Fruit fly (Drosophila melanogaster) whole organism, embryonic: ENCODE measurements around the gene Sulf1.

Source experiments
- Ada2b ChIP-seq: fragments of 200-800 bp; sonication (Bioruptor generic); IDR thresholded peaks from 2 replicates; pipeline ENCODE4 v1.3.6; 2022; ENCODE audit warnings: missing biosample characterization, missing genetic modification characterization
- Atf-2 ChIP-seq: fragments of 200-800 bp; sonication (Bioruptor generic); optimal IDR thresholded peaks from 2 replicates; lab custom pipeline; 2016; ENCODE audit warnings: missing biosample characterization, missing genetic modification characterization
- Bteb2 ChIP-seq: fragments of 200-800 bp; sonication (Bioruptor generic); optimal IDR thresholded peaks from 2 replicates; lab custom pipeline; 2016; ENCODE audit warnings: missing biosample characterization, missing genetic modification characterization
- CG12071 ChIP-seq: fragments of 200-800 bp; sonication (Bioruptor generic); optimal IDR thresholded peaks from 3 replicates; lab custom pipeline; 2018; ENCODE audit warnings: missing biosample characterization, mild to moderate bottlenecking, missing genetic modification characterization
- CG12659 ChIP-seq: fragments of 200-800 bp; sonication (Bioruptor generic); optimal IDR thresholded peaks from 3 replicates; lab custom pipeline; 2017; ENCODE audit warnings: mild to moderate bottlenecking, missing biosample characterization, missing genetic modification reagents, missing genetic modification characterization
- CG12744 ChIP-seq: fragments of 200-800 bp; sonication (Bioruptor generic); optimal IDR thresholded peaks from 2 replicates; lab custom pipeline; 2016; ENCODE audit warnings: missing biosample characterization, missing genetic modification characterization
- CG1529 ChIP-seq: fragments of 200-800 bp; sonication (Bioruptor generic); optimal IDR thresholded peaks from 3 replicates; lab custom pipeline; 2018; ENCODE audit warnings: missing biosample characterization, missing genetic modification characterization
- CG17912 ChIP-seq: fragments of 200-800 bp; sonication (Bioruptor generic); optimal IDR thresholded peaks from 2 replicates; lab custom pipeline; 2018; ENCODE audit warnings: missing biosample characterization, mild to moderate bottlenecking, missing genetic modification characterization
- CG18764 ChIP-seq: fragments of 200-800 bp; sonication (Bioruptor generic); optimal IDR thresholded peaks from 3 replicates; lab custom pipeline; 2016; ENCODE audit warnings: missing biosample characterization, missing genetic modification characterization
- CG2199 ChIP-seq: fragments of 200-800 bp; sonication (Bioruptor generic); IDR thresholded peaks from 3 replicates; pipeline ENCODE4 v1.3.6; 2022; ENCODE audit warnings: missing biosample characterization, missing genetic modification characterization
- CG2712 ChIP-seq: fragments of 200-800 bp; optimal IDR thresholded peaks from 3 replicates; lab custom pipeline; 2019; ENCODE audit warnings: missing biosample characterization, mild to moderate bottlenecking, missing genetic modification characterization, moderate library complexity
- CG31388 ChIP-seq: fragments of 200-800 bp; sonication (Bioruptor generic); optimal IDR thresholded peaks from 2 replicates; lab custom pipeline; 2016; ENCODE audit warnings: missing biosample characterization, missing genetic modification characterization
- CG31441 ChIP-seq: fragments of 200-800 bp; sonication (Bioruptor generic); IDR thresholded peaks from 2 replicates; pipeline ENCODE4 v1.3.6; 2022; ENCODE audit warnings: missing biosample characterization, missing genetic modification characterization
- CG3163 ChIP-seq: fragments of 200-800 bp; sonication (Bioruptor generic); optimal IDR thresholded peaks from 3 replicates; lab custom pipeline; 2016; ENCODE audit warnings: missing biosample characterization, missing genetic modification characterization
- CG33213 ChIP-seq: fragments of 200-800 bp; sonication (Bioruptor generic); optimal IDR thresholded peaks from 3 replicates; lab custom pipeline; 2016; ENCODE audit warnings: missing biosample characterization, missing genetic modification characterization
- CG3407 ChIP-seq: fragments of 200-800 bp; sonication (Bioruptor generic); optimal IDR thresholded peaks from 2 replicates; lab custom pipeline; 2018; ENCODE audit warnings: missing biosample characterization, mild to moderate bottlenecking, missing genetic modification characterization
- CG3726 ChIP-seq: fragments of 200-800 bp; sonication (Bioruptor generic); IDR thresholded peaks from 3 replicates; pipeline ENCODE4, ENCODE4 v1.3.6; 2022; ENCODE audit warnings: missing biosample characterization, missing genetic modification characterization
- CG3847 ChIP-seq: fragments of 200-800 bp; sonication (Bioruptor generic); IDR thresholded peaks from 2 replicates; pipeline ENCODE4 v1.3.6; 2022; ENCODE audit warnings: missing biosample characterization, missing genetic modification characterization
- CG4328 ChIP-seq: fragments of 200-800 bp; sonication (Bioruptor generic); optimal IDR thresholded peaks from 3 replicates; lab custom pipeline; 2017; ENCODE audit warnings: missing biosample characterization, missing genetic modification reagents, missing genetic modification characterization
- CG7372 ChIP-seq: fragments of 200-800 bp; sonication (Bioruptor generic); IDR thresholded peaks from 2 replicates; pipeline ENCODE4 v1.3.6; 2022; ENCODE audit warnings: missing biosample characterization, missing genetic modification characterization
- CG7928 ChIP-seq: fragments of 200-800 bp; sonication (Bioruptor generic); optimal IDR thresholded peaks from 2 replicates; lab custom pipeline; 2017; ENCODE audit warnings: missing biosample characterization, mild to moderate bottlenecking, missing genetic modification characterization
- CG8281 ChIP-seq: fragments of 200-800 bp; sonication (Bioruptor generic); optimal IDR thresholded peaks from 2 replicates; lab custom pipeline; 2018; ENCODE audit warnings: missing biosample characterization, mild to moderate bottlenecking, missing genetic modification characterization, moderate library complexity
- CG8359 ChIP-seq: fragments of 200-800 bp; sonication (Bioruptor generic); optimal IDR thresholded peaks from 2 replicates; lab custom pipeline; 2017; ENCODE audit warnings: missing biosample characterization, mild to moderate bottlenecking, missing genetic modification characterization, borderline replicate concordance
- CTCF ChIP-seq: fragments of 200-800 bp; sonication (Bioruptor generic); optimal IDR thresholded peaks from 2 replicates; lab custom pipeline; 2017; ENCODE audit warnings: missing biosample characterization, mild to moderate bottlenecking, missing genetic modification characterization, moderate library complexity
- Dad ChIP-seq: fragments of 200-800 bp; sonication (Bioruptor generic); optimal IDR thresholded peaks from 3 replicates; lab custom pipeline; 2016; ENCODE audit warnings: missing biosample characterization, missing genetic modification characterization
- Dip3 ChIP-seq: fragments of 200-800 bp; sonication (Bioruptor generic); optimal IDR thresholded peaks from 3 replicates; lab custom pipeline; 2016; ENCODE audit warnings: missing biosample characterization, missing genetic modification characterization
- Dp ChIP-seq: fragments of 200-800 bp; sonication (Bioruptor generic); optimal IDR thresholded peaks from 2 replicates; lab custom pipeline; 2018; ENCODE audit warnings: missing biosample characterization, mild to moderate bottlenecking, missing genetic modification characterization, moderate library complexity
- Dref ChIP-seq: fragments of 200-800 bp; sonication (Bioruptor generic); IDR thresholded peaks from 2 replicates; pipeline ENCODE4 v1.3.6; 2022; ENCODE audit warnings: missing biosample characterization, missing genetic modification characterization
- Gug ChIP-seq: fragments of 200-800 bp; sonication (Bioruptor generic); IDR thresholded peaks from 4 replicates; pipeline ENCODE4 v1.3.6; 2022; ENCODE audit warnings: missing biosample characterization, missing genetic modification characterization
- HmgZ ChIP-seq: fragments of 200-800 bp; sonication (Bioruptor generic); optimal IDR thresholded peaks from 2 replicates; lab custom pipeline; 2018; ENCODE audit warnings: missing biosample characterization, mild to moderate bottlenecking, missing genetic modification characterization
- Hmr ChIP-seq: fragments of 200-800 bp; sonication (Bioruptor generic); optimal IDR thresholded peaks from 3 replicates; lab custom pipeline; 2017; ENCODE audit warnings: mild to moderate bottlenecking, missing biosample characterization, missing genetic modification reagents, missing genetic modification characterization
- Lhr ChIP-seq: fragments of 200-800 bp; sonication (Bioruptor generic); optimal IDR thresholded peaks from 3 replicates; lab custom pipeline; 2017; ENCODE audit warnings: mild to moderate bottlenecking, missing biosample characterization, missing genetic modification reagents, missing genetic modification characterization
- MBD-R2 ChIP-seq: fragments of 200-800 bp; sonication (Bioruptor generic); IDR thresholded peaks from 2 replicates; pipeline ENCODE4 v1.3.6; 2022; ENCODE audit warnings: missing biosample characterization, missing genetic modification characterization
- MESR4 ChIP-seq: fragments of 200-800 bp; sonication (Bioruptor generic); optimal IDR thresholded peaks from 2 replicates; lab custom pipeline; 2018; ENCODE audit warnings: missing biosample characterization, mild to moderate bottlenecking, missing genetic modification characterization, moderate library complexity
- Myb ChIP-seq: fragments of 200-800 bp; sonication (Bioruptor generic); optimal IDR thresholded peaks from 2 replicates; lab custom pipeline; 2016; ENCODE audit warnings: missing biosample characterization, missing genetic modification characterization
- NC2β ChIP-seq: fragments of 200-800 bp; sonication (Bioruptor generic); optimal IDR thresholded peaks from 2 replicates; lab custom pipeline; 2016; ENCODE audit warnings: missing biosample characterization, missing genetic modification characterization
- NK7.1 ChIP-seq: fragments of 200-800 bp; sonication (Bioruptor generic); optimal IDR thresholded peaks from 3 replicates; lab custom pipeline; 2016; ENCODE audit warnings: missing biosample characterization, missing genetic modification characterization
- Scr ChIP-seq: fragments of 200-800 bp; sonication (Bioruptor generic); IDR thresholded peaks from 2 replicates; pipeline ENCODE4 v1.3.6; 2022; ENCODE audit warnings: missing biosample characterization, missing genetic modification characterization; ENCODE audit not compliant: partially characterized antibody
- Sin3A ChIP-seq: fragments of >200 bp; optimal IDR thresholded peaks from 2 replicates; lab custom pipeline; 2018
- Sry-δ ChIP-seq: fragments of 200-800 bp; sonication (Bioruptor generic); optimal IDR thresholded peaks from 2 replicates; lab custom pipeline; 2016; ENCODE audit warnings: missing biosample characterization, missing genetic modification characterization
- Stat92E ChIP-seq, 3 experiments: fragments of >200 bp in 2 of 3; fragments of 200-800 bp in 1 of 3; sonication (Bioruptor generic) in 1 of 3; optimal IDR thresholded peaks; 2 replicates each; lab custom pipeline; 2017 to 2019; ENCODE audit warnings: missing biosample characterization in 3 of 3, missing genetic modification characterization in 3 of 3, mild to moderate bottlenecking in 1 of 3, moderate library complexity in 1 of 3
- Usf ChIP-seq: fragments of 200-800 bp; sonication (Bioruptor generic); optimal IDR thresholded peaks from 2 replicates; lab custom pipeline; 2017; ENCODE audit warnings: missing genotype, missing biosample characterization, missing genetic modification characterization
- Xrp1 ChIP-seq: fragments of 200-800 bp; sonication (Bioruptor generic); IDR thresholded peaks from 2 replicates; pipeline ENCODE4 v1.3.6; 2022; ENCODE audit warnings: missing biosample characterization, missing genetic modification characterization
- abd-A ChIP-seq: fragments of 200-800 bp; sonication (Bioruptor generic); optimal IDR thresholded peaks from 3 replicates; lab custom pipeline; 2019; ENCODE audit warnings: missing biosample characterization, mild to moderate bottlenecking, missing genetic modification characterization, moderate library complexity
- cato ChIP-seq: fragments of 200-800 bp; sonication (Bioruptor generic); optimal IDR thresholded peaks from 2 replicates; lab custom pipeline; 2016; ENCODE audit warnings: missing biosample characterization, missing genetic modification characterization, borderline replicate concordance
- crp ChIP-seq, 2 experiments: fragments of 200-800 bp; sonication (Bioruptor generic); optimal IDR thresholded peaks; 2 replicates in 1 of 2; 3 replicates in 1 of 2; lab custom pipeline; 2017; ENCODE audit warnings: missing biosample characterization in 2 of 2, missing genetic modification characterization in 2 of 2, mild to moderate bottlenecking in 1 of 2, moderate library complexity in 1 of 2
- gce ChIP-seq: fragments of 200-800 bp; sonication (Bioruptor generic); IDR thresholded peaks from 3 replicates; pipeline ENCODE4 v1.3.6; 2022; ENCODE audit warnings: missing biosample characterization, missing genetic modification characterization
- h ChIP-seq: fragments of >200 bp; optimal IDR thresholded peaks from 2 replicates; lab custom pipeline; 2017
- pan ChIP-seq, 4 experiments: fragments of >200 bp in 3 of 4; fragments of 200-800 bp in 1 of 4; sonication (Bioruptor generic) in 1 of 4; optimal IDR thresholded peaks in 3 of 4; IDR thresholded peaks in 1 of 4; 2 replicates each; pipeline versions ENCODE4 v1.3.6 to Lab custom; 2017 to 2022; ENCODE audit warnings: missing biosample characterization in 2 of 4, missing genetic modification characterization in 2 of 4, mixed read lengths in 1 of 4
- scrt ChIP-seq: fragments of 200-800 bp; sonication (Bioruptor generic); optimal IDR thresholded peaks from 2 replicates; lab custom pipeline; 2018; ENCODE audit warnings: missing biosample characterization, mild to moderate bottlenecking, missing genetic modification characterization, moderate library complexity
- sens ChIP-seq: fragments of 200-800 bp; sonication (Bioruptor generic); peaks from one replicate; lab custom pipeline; 2016; ENCODE audit warnings: missing biosample characterization, missing genetic modification characterization
- zf30C ChIP-seq: fragments of 200-800 bp; sonication (Bioruptor generic); optimal IDR thresholded peaks from 3 replicates; lab custom pipeline; 2018; ENCODE audit warnings: missing biosample characterization, mild to moderate bottlenecking, missing genetic modification characterization

The Sulf1 gene

DNA sequence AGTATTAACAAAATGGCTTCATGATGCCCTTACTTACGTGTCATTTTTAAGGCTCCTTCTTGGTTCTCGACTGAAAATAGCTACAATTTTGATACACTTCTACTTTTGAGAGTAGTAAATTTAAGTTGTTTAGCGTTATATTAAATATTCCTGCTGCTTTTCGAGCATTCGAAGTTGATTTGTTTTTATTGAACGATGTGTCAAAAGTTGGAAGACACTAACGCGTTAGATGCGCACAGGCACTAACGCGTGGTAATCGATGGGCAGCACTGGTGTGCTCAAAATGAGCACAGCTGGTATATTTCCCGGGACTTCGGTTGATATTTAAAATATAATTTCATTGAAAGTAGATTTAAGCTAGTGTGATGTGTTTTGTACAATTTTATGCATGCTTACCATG, 19.7 kb upstream of the Sulf1 start, which contains the start of gene CG17931 (continued):
- no peak for TF ChIP-seq CG7928 (GFP tag; lab: Kevin White, UChicago)
- peak; percentile 44 for TF ChIP-seq CG2712
- TF ChIP-seq Usf (GFP tag; lab: Kevin White, UChicago) = no peak
- TF ChIP-seq Sry-δ (GFP tag; lab: Kevin White, UChicago) = peak; percentile 49
- TF ChIP-seq CG4328 (GFP tag; lab: Kevin White, UChicago) = no peak
- TF ChIP-seq CG18764 = no peak
- TF ChIP-seq CG12744 (GFP tag; lab: Kevin White, UChicago) = no peak
- peak; percentile 88 for TF ChIP-seq Dp (GFP tag; lab: Kevin White, UChicago)
- TF ChIP-seq CG17912 = no peak
- TF ChIP-seq Scr (GFP tag; lab: Robert Waterston, UW) = no peak
- peak; percentile 13 for TF ChIP-seq CG8359
- peak in 1 of 3 experiments; percentile 55 for TF ChIP-seq Stat92E (GFP tag; optimal IDR thresholded peaks at IDR 0.05; lab: Kevin White, UChicago)
- no peak for TF ChIP-seq CG12071 (GFP tag; lab: Kevin White, UChicago)
- TF ChIP-seq pan (optimal IDR thresholded peaks at IDR 0.05; lab: Kevin White, UChicago) = no peak
- TF ChIP-seq pan (GFP tag; optimal IDR thresholded peaks at IDR 0.05 in 1 of 2, IDR thresholded peaks at IDR 0.05 in 1 of 2) = no peak
- TF ChIP-seq CG3726 (GFP tag; lab: Robert Waterston, UW) = no peak
- no peak for TF ChIP-seq scrt (GFP tag; lab: Kevin White, UChicago)
- TF ChIP-seq HmgZ (tag; lab: Kevin White, UChicago) = peak; percentile 80
- no peak for TF ChIP-seq Atf-2 (GFP tag; lab: Kevin White, UChicago)
- peak; percentile 78 for TF ChIP-seq CG12659 (GFP tag; lab: Kevin White, UChicago)
- TF ChIP-seq Dref = peak; percentile 53
- peak; percentile 27 for TF ChIP-seq Sin3A (lab: Kevin White, UChicago)
- peak in 1 of 2 experiments; percentile 79 for TF ChIP-seq crp (GFP tag; optimal IDR thresholded peaks at IDR 0.05; lab: Kevin White, UChicago)
- peak; percentile 81 for TF ChIP-seq sens
- no peak for TF ChIP-seq Ada2b (GFP tag; lab: Robert Waterston, UW)
- TF ChIP-seq Myb (GFP tag; lab: Kevin White, UChicago) = peak; percentile 93
- TF ChIP-seq CG3407 (GFP tag; lab: Kevin White, UChicago) = no peak
- peak; percentile 60 for TF ChIP-seq Lhr (GFP tag; lab: Kevin White, UChicago)
- TF ChIP-seq Dip3 (GFP tag; lab: Kevin White, UChicago) = no peak
- TF ChIP-seq CG33213 = peak; percentile 35
- TF ChIP-seq CG31388 (GFP tag; lab: Kevin White, UChicago) = no peak
- no peak for TF ChIP-seq CG7372 (GFP tag; lab: Robert Waterston, UW)
- no peak for TF ChIP-seq Gug (GFP tag; lab: Robert Waterston, UW)
- peak; percentile 20 for TF ChIP-seq NC2β (GFP tag; lab: Kevin White, UChicago)
- TF ChIP-seq Xrp1 = no peak
- TF ChIP-seq CTCF = no peak
- TF ChIP-seq NK7.1 (GFP tag; lab: Kevin White, UChicago) = no peak
- no peak for TF ChIP-seq h (lab: Kevin White, UChicago)
- TF ChIP-seq zf30C (GFP tag; lab: Kevin White, UChicago) = peak; percentile 3
- peak; percentile 32; the same call in 1 of the 2 replicates for TF ChIP-seq CG3847
- TF ChIP-seq CG1529 (GFP tag; lab: Kevin White, UChicago) = no peak
- TF ChIP-seq cato (GFP tag; lab: Kevin White, UChicago) = no peak
- peak; percentile 83 for TF ChIP-seq MBD-R2 (GFP tag; lab: Robert Waterston, UW)
- TF ChIP-seq CG2199 (GFP tag; lab: Robert Waterston, UW) = peak; percentile 78
- TF ChIP-seq gce (GFP tag; lab: Robert Waterston, UW) = no peak
- no peak for TF ChIP-seq CG3163 (GFP tag; lab: Kevin White, UChicago)
- TF ChIP-seq MESR4 (GFP tag; lab: Kevin White, UChicago) = peak; percentile 97
- no peak for TF ChIP-seq CG8281 (tag; lab: Kevin White, UChicago)
- no peak for TF ChIP-seq Dad (GFP tag; lab: Kevin White, UChicago)
- no peak for TF ChIP-seq Bteb2
- no peak for TF ChIP-seq CG31441 (GFP tag; lab: Robert Waterston, UW)
- TF ChIP-seq Hmr (GFP tag; lab: Kevin White, UChicago) = peak; percentile 48
- no peak for TF ChIP-seq abd-A (tag; lab: Kevin White, UChicago)
